Worm (Caenorhabditis elegans) whole organism, L3 larva: ENCODE measurements around the gene fbxa-80.
A peak's percentile ranks its signal among the peaks of the same experiment; 100 is the strongest.

ENCODE experiments used
- ZK546.5 ChIP-seq: sonication (generic microtip); optimal IDR thresholded peaks from 2 replicates; lab custom pipeline; 2017; ENCODE audit warnings: missing biosample characterization, missing genetic modification characterization
- aly-2 ChIP-seq: fragments of 150-350 bp; optimal IDR thresholded peaks from 2 replicates; lab custom pipeline; 2014; ENCODE audit warnings: missing biosample characterization, missing genetic modification characterization
- ama-1 ChIP-seq: fragments of 150-350 bp; optimal IDR thresholded peaks from 2 replicates; lab custom pipeline; 2018
- ceh-16 ChIP-seq: sonication (generic microtip); optimal IDR thresholded peaks from 2 replicates; lab custom pipeline; 2017; ENCODE audit warnings: missing biosample characterization, missing genetic modification characterization
- ceh-28 ChIP-seq: fragments of 150-350 bp; optimal IDR thresholded peaks from 2 replicates; lab custom pipeline; 2014; ENCODE audit warnings: missing biosample characterization, missing genetic modification reagents, missing genetic modification characterization
- ceh-82 ChIP-seq: fragments of 150-350 bp; optimal IDR thresholded peaks from 2 replicates; lab custom pipeline; 2014; ENCODE audit warnings: missing biosample characterization, missing genetic modification characterization
- egl-27 ChIP-seq: sonication (generic microtip); optimal IDR thresholded peaks from 4 replicates; lab custom pipeline; 2017; ENCODE audit warnings: missing biosample characterization, missing genetic modification reagents, missing genetic modification characterization
- elt-1 ChIP-seq: fragments of 150-350 bp; optimal IDR thresholded peaks from 2 replicates; lab custom pipeline; 2014; ENCODE audit warnings: missing biosample characterization, missing genetic modification characterization
- elt-2 ChIP-seq: sonication (generic microtip); optimal IDR thresholded peaks from 2 replicates; lab custom pipeline; 2016; ENCODE audit warnings: missing genetic modification reagents, mild to moderate bottlenecking, missing genetic modification characterization, missing compliant biosample characterization
- elt-3 ChIP-seq, 3 experiments: fragments of 150-350 bp in 1 of 3; sonication (generic microtip) in 2 of 3; optimal IDR thresholded peaks; 2 replicates in 2 of 3; 4 replicates in 1 of 3; lab custom pipeline; 2014 to 2017; ENCODE audit warnings: missing biosample characterization in 3 of 3, missing genetic modification characterization in 3 of 3
- eor-1 ChIP-seq, 2 experiments: fragments of 150-350 bp; optimal IDR thresholded peaks; 2 replicates each; lab custom pipeline; 2014 to 2018; ENCODE audit warnings: missing biosample characterization in 2 of 2, missing genetic modification characterization in 2 of 2
- fkh-10 ChIP-seq: sonication (generic microtip); optimal IDR thresholded peaks from 2 replicates; lab custom pipeline; 2017; ENCODE audit warnings: missing biosample characterization, missing genetic modification reagents, missing genetic modification characterization
- fkh-2 ChIP-seq: fragments of 150-350 bp; optimal IDR thresholded peaks from 2 replicates; lab custom pipeline; 2014; ENCODE audit warnings: missing biosample characterization, missing genetic modification reagents, missing genetic modification characterization
- fos-1 ChIP-seq: fragments of 150-350 bp; optimal IDR thresholded peaks from 2 replicates; lab custom pipeline; 2014; ENCODE audit warnings: missing biosample characterization, missing genetic modification characterization
- jun-1 ChIP-seq: fragments of 150-350 bp; optimal IDR thresholded peaks from 2 replicates; lab custom pipeline; 2014; ENCODE audit warnings: missing biosample characterization, missing genetic modification reagents, missing genetic modification characterization
- lin-15B ChIP-seq: fragments of 150-350 bp; optimal IDR thresholded peaks from 2 replicates; lab custom pipeline; 2014; ENCODE audit warnings: missing biosample characterization, missing genetic modification characterization
- lsy-12 ChIP-seq: sonication (generic microtip); optimal IDR thresholded peaks from 2 replicates; lab custom pipeline; 2016; ENCODE audit warnings: mild to moderate bottlenecking, missing genetic modification characterization, missing compliant biosample characterization
- nfya-1 ChIP-seq: sonication (generic microtip); optimal IDR thresholded peaks from 2 replicates; lab custom pipeline; 2017; ENCODE audit warnings: missing genetic modification characterization, mild to moderate bottlenecking, missing compliant biosample characterization, antibody characterized with exemption, moderate library complexity; ENCODE audit not compliant: insufficient read depth
- nhr-11 ChIP-seq: fragments of 150-350 bp; optimal IDR thresholded peaks from 2 replicates; lab custom pipeline; 2014; ENCODE audit warnings: missing biosample characterization, missing genetic modification characterization
- nhr-23 ChIP-seq: fragments of 150-350 bp; optimal IDR thresholded peaks from 2 replicates; lab custom pipeline; 2014; ENCODE audit warnings: missing biosample characterization, missing genetic modification reagents, missing genetic modification characterization
- nhr-25 ChIP-seq: sonication (generic microtip); optimal IDR thresholded peaks from 2 replicates; lab custom pipeline; 2017; ENCODE audit warnings: missing biosample characterization, missing genetic modification characterization
- nhr-28 ChIP-seq: fragments of 150-350 bp; optimal IDR thresholded peaks from 2 replicates; lab custom pipeline; 2014; ENCODE audit warnings: missing biosample characterization, missing genetic modification characterization
- nhr-43 ChIP-seq: sonication (generic microtip); optimal IDR thresholded peaks from 2 replicates; lab custom pipeline; 2016; ENCODE audit warnings: mild to moderate bottlenecking, missing genetic modification characterization, missing compliant biosample characterization; ENCODE audit not compliant: poor library complexity, severe bottlenecking
- nhr-67 ChIP-seq: fragments of 150-350 bp; optimal IDR thresholded peaks from 2 replicates; lab custom pipeline; 2014; ENCODE audit warnings: missing biosample characterization, missing genetic modification characterization
- nhr-76 ChIP-seq: fragments of 150-350 bp; sonication (generic microtip); optimal IDR thresholded peaks from 5 replicates; lab custom pipeline; 2014; ENCODE audit warnings: missing biosample characterization, missing genetic modification characterization
- nhr-77 ChIP-seq: fragments of 150-350 bp; optimal IDR thresholded peaks from 2 replicates; lab custom pipeline; 2014; ENCODE audit warnings: missing biosample characterization, missing genetic modification characterization
- pqm-1 ChIP-seq: fragments of 150-350 bp; optimal IDR thresholded peaks from 2 replicates; lab custom pipeline; 2017; ENCODE audit warnings: missing biosample characterization, missing genetic modification characterization, inconsistent platforms
- sea-2 ChIP-seq: fragments of 150-350 bp; sonication (generic microtip); optimal IDR thresholded peaks from 4 replicates; lab custom pipeline; 2014; ENCODE audit warnings: missing biosample characterization, missing genetic modification reagents, missing genetic modification characterization
- skn-1 ChIP-seq: fragments of 150-350 bp; optimal IDR thresholded peaks from 2 replicates; lab custom pipeline; 2014; ENCODE audit warnings: missing biosample characterization, missing genetic modification characterization
- tbx-2 ChIP-seq: sonication (generic microtip); optimal IDR thresholded peaks from 2 replicates; lab custom pipeline; 2016; ENCODE audit warnings: mild to moderate bottlenecking, missing genetic modification characterization, missing compliant biosample characterization
- unc-39 ChIP-seq: sonication (generic microtip); optimal IDR thresholded peaks from 4 replicates; lab custom pipeline; 2017; ENCODE audit warnings: missing biosample characterization, missing genetic modification characterization
- unc-62 ChIP-seq: fragments of 150-350 bp; sonication (generic microtip); optimal IDR thresholded peaks from 4 replicates; lab custom pipeline; 2014; ENCODE audit warnings: missing biosample characterization, missing genetic modification reagents, missing genetic modification characterization
- zag-1 ChIP-seq: fragments of 150-350 bp; optimal IDR thresholded peaks from 2 replicates; lab custom pipeline; 2014; ENCODE audit warnings: missing biosample characterization, missing genetic modification characterization
- ztf-11 ChIP-seq: fragments of 150-350 bp; optimal IDR thresholded peaks from 2 replicates; lab custom pipeline; 2014; ENCODE audit warnings: missing biosample characterization, missing genetic modification characterization

The fbxa-80 gene

DNA sequence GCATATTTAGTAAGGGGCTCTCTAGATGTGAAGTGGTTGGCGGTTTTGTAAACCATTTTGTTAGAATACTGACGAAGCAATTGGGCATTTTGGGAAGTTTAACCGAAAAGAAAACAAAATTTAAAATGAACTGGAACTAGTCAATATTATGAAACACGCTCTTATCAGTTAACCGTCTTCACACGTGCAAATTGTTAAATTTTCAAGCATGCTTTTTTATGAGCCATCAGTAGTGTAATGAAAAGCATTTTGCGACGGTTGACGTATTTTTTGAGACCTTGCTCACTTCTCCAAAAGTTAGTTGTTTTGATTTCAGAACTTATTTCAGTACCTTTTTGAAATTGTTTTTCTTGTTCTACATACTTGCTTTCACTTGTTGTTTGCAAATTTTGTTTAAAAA, 34.3 kb upstream of the fbxa-80 start, which contains the start of gene fbxa-25:
TSS of gene fbxa-25 (minus strand) at position 138 of the 400 bp plus-strand sequence.
- peak; percentile 38 for TF ChIP-seq elt-2 (tag; lab: Kevin White, UChicago)
- no peak for TF ChIP-seq nfya-1 (tag; lab: Kevin White, UChicago)

ce11 chrIII:1347539-1347938, 32.5 kb upstream of the fbxa-80 start, which contains the start of gene Y82E9BL.5:
Y82E9BL.5 (minus strand) TSS chrIII:1347639.
- no peak for TF ChIP-seq egl-27
- no peak for TF ChIP-seq unc-39
- TF ChIP-seq eor-1 (tag; optimal IDR thresholded peaks at IDR 0.05; lab: Kevin White, UChicago): no peak
- no peak for TF ChIP-seq fkh-10 (GFP tag; lab: Kevin White, UChicago)
- TF ChIP-seq ZK546.5 (tag; lab: Kevin White, UChicago): no peak

ce11 chrIII:1347003-1347402, 32.0 kb upstream of the fbxa-80 start:
- TF ChIP-seq elt-1 (tag; lab: Kevin White, UChicago): no peak
- TF ChIP-seq ceh-82 (tag; lab: Kevin White, UChicago): no peak
- no peak for TF ChIP-seq eor-1 (tag; optimal IDR thresholded peaks at IDR 0.05; lab: Kevin White, UChicago)
- TF ChIP-seq ztf-11 (tag; lab: Kevin White, UChicago): no peak
- TF ChIP-seq nhr-77 (tag; lab: Kevin White, UChicago): no peak
- TF ChIP-seq unc-62 (GFP tag; lab: Kevin White, UChicago): no peak
- TF ChIP-seq fkh-10 (GFP tag; lab: Kevin White, UChicago): no peak
- no peak for TF ChIP-seq nhr-25
- TF ChIP-seq fos-1: no peak
- no peak for TF ChIP-seq ama-1 (lab: Kevin White, UChicago)
- no peak for TF ChIP-seq ZK546.5 (tag; lab: Kevin White, UChicago)
- TF ChIP-seq zag-1 (tag; lab: Kevin White, UChicago): no peak
- TF ChIP-seq nhr-11 (tag; lab: Kevin White, UChicago): no peak
- no peak for TF ChIP-seq nhr-67 (tag; lab: Kevin White, UChicago)
- TF ChIP-seq aly-2 (tag; lab: Kevin White, UChicago): no peak
- TF ChIP-seq tbx-2: no peak
- no peak for TF ChIP-seq nhr-43 (tag; lab: Kevin White, UChicago)
- TF ChIP-seq pqm-1: no peak
- TF ChIP-seq lsy-12 (tag; lab: Kevin White, UChicago): no peak

DNA sequence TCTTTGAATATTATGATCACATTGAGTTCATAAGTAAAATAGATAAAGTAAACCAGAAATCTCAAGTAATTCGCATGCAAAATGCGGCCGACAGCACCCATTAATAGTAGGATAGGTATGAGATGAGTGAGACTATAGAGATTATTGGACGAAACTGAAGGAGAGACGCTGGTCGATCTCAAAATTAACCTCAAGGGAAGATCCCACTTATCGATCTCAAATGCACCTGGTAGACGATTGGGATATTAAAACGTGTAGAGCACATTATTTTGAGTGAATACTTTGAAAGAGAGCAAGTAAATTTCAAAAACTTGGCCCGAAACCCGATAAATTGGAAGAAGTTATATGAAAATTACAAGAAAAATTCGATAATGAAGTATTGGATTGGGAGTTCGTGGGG, 30.7 kb upstream of the fbxa-80 start, which contains the start of gene Y82E9BL.6:
TSS of gene Y82E9BL.6 (minus strand) at position 101 of the 400 bp plus-strand sequence.
- no peak for TF ChIP-seq jun-1
- no peak for TF ChIP-seq skn-1
- TF ChIP-seq nhr-76 (tag; lab: Kevin White, UChicago): no peak
- TF ChIP-seq ceh-28 (tag; lab: Kevin White, UChicago): no peak
- TF ChIP-seq aly-2 (tag; lab: Kevin White, UChicago): no peak
- TF ChIP-seq ceh-16: no peak
- no peak for TF ChIP-seq nhr-28 (tag; lab: Kevin White, UChicago)
- TF ChIP-seq lin-15B (tag; lab: Kevin White, UChicago): no peak
- TF ChIP-seq elt-3 (tag; optimal IDR thresholded peaks at IDR 0.05; lab: Kevin White, UChicago): no peak
- no peak for TF ChIP-seq fkh-2 (tag; lab: Kevin White, UChicago)
- TF ChIP-seq elt-1 (tag; lab: Kevin White, UChicago): no peak
- TF ChIP-seq nhr-43 (tag; lab: Kevin White, UChicago): no peak
- TF ChIP-seq sea-2 (GFP tag; lab: Kevin White, UChicago): no peak
- TF ChIP-seq nhr-77 (tag; lab: Kevin White, UChicago): no peak
- TF ChIP-seq nhr-23 (tag; lab: Kevin White, UChicago): no peak
- TF ChIP-seq nfya-1 (tag; lab: Kevin White, UChicago): no peak

ce11 chrIII:1342919-1343419, 28.0 kb upstream of the fbxa-80 start, which contains the start of gene fbxa-27:
fbxa-27 (plus strand) TSS chrIII:1342969.
- TF ChIP-seq elt-1 (tag; lab: Kevin White, UChicago): no peak
